Fruit fly (Drosophila melanogaster) whole organism, embryonic: ENCODE measurements around the gene VhaM9.7-c.

ENCODE experiments used
- Aef1 ChIP-seq: fragments of 200-800 bp; sonication (Bioruptor generic); IDR thresholded peaks from 3 replicates; pipeline ENCODE4 v1.3.6; 2022; ENCODE audit warnings: missing biosample characterization, missing genetic modification characterization
- B-H2 ChIP-seq: fragments of 200-800 bp; sonication (Bioruptor generic); optimal IDR thresholded peaks from 2 replicates; lab custom pipeline; 2018; ENCODE audit warnings: missing biosample characterization, mild to moderate bottlenecking, missing genetic modification characterization
- C15 ChIP-seq: fragments of 200-800 bp; sonication (Bioruptor generic); IDR thresholded peaks from 3 replicates; pipeline ENCODE4 v1.3.6; 2022; ENCODE audit warnings: missing biosample characterization, missing genetic modification characterization
- CG10462 ChIP-seq: fragments of 200-800 bp; sonication (Bioruptor generic); optimal IDR thresholded peaks from 2 replicates; lab custom pipeline; 2016; ENCODE audit warnings: missing biosample characterization, missing genetic modification characterization
- CG10979 ChIP-seq: fragments of 200-800 bp; sonication (Bioruptor generic); optimal IDR thresholded peaks from 2 replicates; lab custom pipeline; 2018; ENCODE audit warnings: missing biosample characterization, mild to moderate bottlenecking, missing genetic modification characterization, moderate library complexity
- CG11247 ChIP-seq: fragments of 200-800 bp; sonication (Bioruptor generic); IDR thresholded peaks from 2 replicates; pipeline ENCODE4 v1.3.6; 2022; ENCODE audit warnings: missing biosample characterization, missing genetic modification characterization
- CG13775 ChIP-seq: fragments of 200-800 bp; sonication (Bioruptor generic); optimal IDR thresholded peaks from 3 replicates; lab custom pipeline; 2017; ENCODE audit warnings: missing biosample characterization, mild to moderate bottlenecking, missing genetic modification characterization
- CG14860 ChIP-seq: fragments of 200-800 bp; sonication (Bioruptor generic); IDR thresholded peaks from 3 replicates; pipeline ENCODE4 v1.3.6; 2022; ENCODE audit warnings: missing biosample characterization, missing genetic modification characterization; ENCODE audit not compliant: partially characterized antibody
- CG1529 ChIP-seq: fragments of 200-800 bp; sonication (Bioruptor generic); optimal IDR thresholded peaks from 3 replicates; lab custom pipeline; 2018; ENCODE audit warnings: missing biosample characterization, missing genetic modification characterization
- CG17186 ChIP-seq: fragments of 200-800 bp; sonication (Bioruptor generic); optimal IDR thresholded peaks from 3 replicates; lab custom pipeline; 2017; ENCODE audit warnings: missing biosample characterization, missing genetic modification reagents, missing genetic modification characterization
- CG2116 ChIP-seq: fragments of 200-800 bp; sonication (Bioruptor generic); optimal IDR thresholded peaks from 3 replicates; lab custom pipeline; 2018; ENCODE audit warnings: missing biosample characterization, mild to moderate bottlenecking, missing genetic modification characterization
- CG3163 ChIP-seq: fragments of 200-800 bp; sonication (Bioruptor generic); optimal IDR thresholded peaks from 3 replicates; lab custom pipeline; 2016; ENCODE audit warnings: missing biosample characterization, missing genetic modification characterization
- CG4282 ChIP-seq: fragments of 200-800 bp; sonication (Bioruptor generic); optimal IDR thresholded peaks from 2 replicates; lab custom pipeline; 2016; ENCODE audit warnings: missing biosample characterization, missing genetic modification characterization
- CG5180 ChIP-seq: fragments of 200-800 bp; sonication (Bioruptor generic); optimal IDR thresholded peaks from 3 replicates; lab custom pipeline; 2017; ENCODE audit warnings: missing biosample characterization, missing genetic modification characterization, mild to moderate bottlenecking, moderate library complexity, missing genetic modification reagents
- CG6683 ChIP-seq: fragments of 200-800 bp; sonication (Bioruptor generic); optimal IDR thresholded peaks from 2 replicates; lab custom pipeline; 2017; ENCODE audit warnings: missing biosample characterization, mild to moderate bottlenecking, missing genetic modification characterization, missing genetic modification reagents
- CG8290 ChIP-seq, 3 experiments: fragments of 200-800 bp; sonication (Bioruptor generic); optimal IDR thresholded peaks; 2 replicates each; lab custom pipeline; 2016 to 2019; ENCODE audit warnings: missing biosample characterization in 3 of 3, missing genetic modification characterization in 3 of 3, mild to moderate bottlenecking in 2 of 3, moderate library complexity in 1 of 3
- CG9876 ChIP-seq: fragments of 200-800 bp; sonication (Bioruptor generic); optimal IDR thresholded peaks from 2 replicates; lab custom pipeline; 2016; ENCODE audit warnings: missing biosample characterization, missing genetic modification characterization
- Chrac-16 ChIP-seq: fragments of 200-800 bp; sonication (Bioruptor generic); optimal IDR thresholded peaks from 3 replicates; lab custom pipeline; 2016; ENCODE audit warnings: missing biosample characterization, missing genetic modification characterization
- Dbx ChIP-seq: fragments of 200-800 bp; sonication (Bioruptor generic); IDR thresholded peaks from 3 replicates; pipeline ENCODE4 v1.3.6; 2022; ENCODE audit warnings: missing biosample characterization, missing genetic modification characterization
- Dfd ChIP-seq, 2 experiments: fragments of >200 bp; optimal IDR thresholded peaks; 2 replicates each; lab custom pipeline; 2017; ENCODE audit warnings: missing biosample characterization in 2 of 2, missing genetic modification characterization in 2 of 2
- Dip2 ChIP-seq: fragments of 200-800 bp; sonication (Bioruptor generic); IDR thresholded peaks from 2 replicates; pipeline ENCODE4 v1.3.6; 2022; ENCODE audit warnings: missing biosample characterization, missing genetic modification characterization
- E2f2 ChIP-seq: fragments of 200-800 bp; sonication (Bioruptor generic); IDR thresholded peaks from 2 replicates; pipeline ENCODE4 v1.3.6; 2022; ENCODE audit warnings: missing biosample characterization, missing genetic modification characterization
- Ets97D ChIP-seq: fragments of 200-800 bp; sonication (Bioruptor generic); optimal IDR thresholded peaks from 3 replicates; lab custom pipeline; 2016; ENCODE audit warnings: missing biosample characterization, missing genetic modification characterization
- HLH4C ChIP-seq: fragments of 200-800 bp; sonication (Bioruptor generic); IDR thresholded peaks from 3 replicates; pipeline ENCODE4 v1.3.6; 2022; ENCODE audit warnings: missing biosample characterization, missing genetic modification characterization; ENCODE audit not compliant: partially characterized antibody
- HLH54F ChIP-seq: fragments of 200-800 bp; sonication (Bioruptor generic); optimal IDR thresholded peaks from 3 replicates; lab custom pipeline; 2016; ENCODE audit warnings: missing biosample characterization, missing genetic modification characterization
- Hand ChIP-seq: fragments of 200-800 bp; sonication (Bioruptor generic); optimal IDR thresholded peaks from 2 replicates; lab custom pipeline; 2017; ENCODE audit warnings: mild to moderate bottlenecking, missing biosample characterization, missing genetic modification reagents, missing genetic modification characterization
- Hmr ChIP-seq: fragments of 200-800 bp; sonication (Bioruptor generic); optimal IDR thresholded peaks from 3 replicates; lab custom pipeline; 2017; ENCODE audit warnings: mild to moderate bottlenecking, missing biosample characterization, missing genetic modification reagents, missing genetic modification characterization
- Hr3 ChIP-seq: fragments of 200-800 bp; sonication (Bioruptor generic); optimal IDR thresholded peaks from 3 replicates; lab custom pipeline; 2016; ENCODE audit warnings: missing biosample characterization, missing genetic modification characterization
- Hr51 ChIP-seq, 2 experiments: fragments of 200-800 bp; sonication (Bioruptor generic); optimal IDR thresholded peaks; 2 replicates in 1 of 2; 3 replicates in 1 of 2; lab custom pipeline; 2016 to 2018; ENCODE audit warnings: missing biosample characterization in 2 of 2, missing genetic modification characterization in 2 of 2, mild to moderate bottlenecking in 1 of 2, moderate library complexity in 1 of 2
- Mad ChIP-seq: fragments of 200-800 bp; sonication (Bioruptor generic); optimal IDR thresholded peaks from 2 replicates; lab custom pipeline; 2016; ENCODE audit warnings: missing biosample characterization, missing genetic modification characterization
- Sox100B ChIP-seq: fragments of 200-800 bp; sonication (Bioruptor generic); optimal IDR thresholded peaks from 3 replicates; lab custom pipeline; 2018; ENCODE audit warnings: missing biosample characterization, mild to moderate bottlenecking, missing genetic modification characterization
- TFAM ChIP-seq: fragments of 200-800 bp; sonication (Bioruptor generic); optimal IDR thresholded peaks from 2 replicates; lab custom pipeline; 2017; ENCODE audit warnings: missing biosample characterization, missing genetic modification characterization, inconsistent platforms
- bbx ChIP-seq: fragments of 200-800 bp; sonication (Bioruptor generic); IDR thresholded peaks from 2 replicates; pipeline ENCODE4 v1.3.6; 2022; ENCODE audit warnings: missing biosample characterization, missing genetic modification characterization; ENCODE audit not compliant: partially characterized antibody
- en ChIP-seq: fragments of 200-800 bp; sonication (Bioruptor generic); optimal IDR thresholded peaks from 2 replicates; lab custom pipeline; 2016; ENCODE audit warnings: missing biosample characterization, missing genetic modification characterization
- gcm ChIP-seq: fragments of 200-800 bp; sonication (Bioruptor generic); optimal IDR thresholded peaks from 2 replicates; lab custom pipeline; 2019; ENCODE audit warnings: missing biosample characterization, mild to moderate bottlenecking, missing genetic modification characterization, moderate library complexity
- gfzf ChIP-seq: fragments of 200-800 bp; sonication (Bioruptor generic); optimal IDR thresholded peaks from 2 replicates; lab custom pipeline; 2016; ENCODE audit warnings: missing biosample characterization, mild to moderate bottlenecking, missing genetic modification characterization, moderate library complexity
- grn ChIP-seq: fragments of 200-800 bp; sonication (Bioruptor generic); optimal IDR thresholded peaks from 3 replicates; lab custom pipeline; 2017; ENCODE audit warnings: missing biosample characterization, missing genetic modification characterization
- ham ChIP-seq: fragments of 200-800 bp; sonication (Bioruptor generic); IDR thresholded peaks from 2 replicates; pipeline ENCODE4 v1.3.6; 2022; ENCODE audit warnings: missing biosample characterization, missing genetic modification characterization
- hth ChIP-seq: fragments of >200 bp; optimal IDR thresholded peaks from 2 replicates; lab custom pipeline; 2017; ENCODE audit warnings: inconsistent platforms
- insv ChIP-seq, 2 experiments: fragments of 200-800 bp; sonication (Bioruptor generic); optimal IDR thresholded peaks; 3 replicates each; lab custom pipeline; 2016 to 2018; ENCODE audit warnings: missing biosample characterization in 2 of 2, missing genetic modification characterization in 2 of 2
- lov ChIP-seq, 2 experiments: fragments of 200-800 bp in 1 of 2; fragments of >200 bp in 1 of 2; sonication (Bioruptor generic) in 1 of 2; IDR thresholded peaks in 1 of 2; optimal IDR thresholded peaks in 1 of 2; 2 replicates in 1 of 2; 3 replicates in 1 of 2; pipeline versions ENCODE4 v1.3.6 to Lab custom; 2017 to 2022; ENCODE audit warnings: missing biosample characterization in 1 of 2, missing genetic modification characterization in 1 of 2
- nerfin-1 ChIP-seq: fragments of 200-800 bp; sonication (Bioruptor generic); optimal IDR thresholded peaks from 3 replicates; lab custom pipeline; 2019; ENCODE audit warnings: missing biosample characterization, mild to moderate bottlenecking, missing genetic modification characterization, moderate library complexity
- pnt ChIP-seq: fragments of 200-800 bp; sonication (Bioruptor generic); optimal IDR thresholded peaks from 3 replicates; lab custom pipeline; 2016; ENCODE audit warnings: missing biosample characterization, missing genetic modification characterization
- sens ChIP-seq: fragments of 200-800 bp; sonication (Bioruptor generic); peaks from one replicate; lab custom pipeline; 2016; ENCODE audit warnings: missing biosample characterization, missing genetic modification characterization
- tin ChIP-seq: fragments of 200-800 bp; sonication (Bioruptor generic); optimal IDR thresholded peaks from 3 replicates; lab custom pipeline; 2016; ENCODE audit warnings: missing biosample characterization, missing genetic modification characterization
- toy ChIP-seq: fragments of 200-800 bp; sonication (Bioruptor generic); IDR thresholded peaks from 2 replicates; pipeline ENCODE4 v1.3.6; 2022; ENCODE audit warnings: missing biosample characterization, missing genetic modification characterization
- trem ChIP-seq: fragments of 200-800 bp; optimal IDR thresholded peaks from 3 replicates; lab custom pipeline; 2019; ENCODE audit warnings: missing biosample characterization, mild to moderate bottlenecking, missing genetic modification characterization, moderate library complexity
- unc-4 ChIP-seq: fragments of 200-800 bp; sonication (Bioruptor generic); IDR thresholded peaks from 2 replicates; pipeline ENCODE4 v1.3.6; 2022; ENCODE audit warnings: missing biosample characterization, missing genetic modification characterization; ENCODE audit not compliant: partially characterized antibody
- vvl ChIP-seq: fragments of 200-800 bp; sonication (Bioruptor generic); IDR thresholded peaks from 2 replicates; pipeline ENCODE4 v1.3.6; 2022; ENCODE audit warnings: missing biosample characterization, missing genetic modification characterization

Gene VhaM9.7-c

dm6 chr3L:4169957-4170651, 16.6 kb downstream of the VhaM9.7-c start, which contains the start of gene Ero1L (continued):
- no peak for TF ChIP-seq CG13775 (GFP tag; lab: Kevin White, UChicago)
- no peak for TF ChIP-seq Mad (GFP tag; lab: Kevin White, UChicago)
- no peak for TF ChIP-seq Chrac-16 (GFP tag; lab: Kevin White, UChicago)
- peak; percentile 62 for TF ChIP-seq CG2116 (GFP tag; lab: Kevin White, UChicago)
- TF ChIP-seq CG5180 (GFP tag; lab: Kevin White, UChicago): no peak
- TF ChIP-seq Sox100B (GFP tag; lab: Kevin White, UChicago): peak; percentile 47
- TF ChIP-seq TFAM: no peak
- peak; percentile 66 for TF ChIP-seq trem
- peak; percentile 44 for TF ChIP-seq vvl (GFP tag; lab: Robert Waterston, UW)
- TF ChIP-seq toy (GFP tag; lab: Robert Waterston, UW): no peak
- TF ChIP-seq en (GFP tag; lab: Kevin White, UChicago): no peak
- no peak for TF ChIP-seq Dfd (GFP tag; optimal IDR thresholded peaks at IDR 0.05; lab: Kevin White, UChicago)
- no peak for TF ChIP-seq grn (GFP tag; lab: Kevin White, UChicago)
- no peak for TF ChIP-seq CG4282 (GFP tag; lab: Kevin White, UChicago)
- TF ChIP-seq E2f2 (GFP tag; lab: Robert Waterston, UW): peak; percentile 98
- TF ChIP-seq CG3163 (GFP tag; lab: Kevin White, UChicago): peak; percentile 24
- TF ChIP-seq Hand (GFP tag; lab: Kevin White, UChicago): no peak
- TF ChIP-seq CG1529: no peak
- peak; percentile 21 for TF ChIP-seq CG17186 (GFP tag; lab: Kevin White, UChicago)
- no peak for TF ChIP-seq Dip2
- peak in 1 of 2 experiments; percentile 54 for TF ChIP-seq Hr51 (GFP tag; optimal IDR thresholded peaks at IDR 0.05; lab: Kevin White, UChicago)
- TF ChIP-seq Hr3 (GFP tag; lab: Kevin White, UChicago): no peak
- TF ChIP-seq lov (optimal IDR thresholded peaks at IDR 0.05; lab: Kevin White, UChicago): no peak
- TF ChIP-seq lov (GFP tag; IDR thresholded peaks at IDR 0.05; lab: Robert Waterston, UW): 0 out of 3 replicates have a peak, but pooled peaks have one; percentile 47
- TF ChIP-seq gcm (GFP tag; lab: Kevin White, UChicago): no peak
- peak; percentile 29 for TF ChIP-seq CG10979
- TF ChIP-seq pnt: no peak
- TF ChIP-seq Aef1 (GFP tag; lab: Robert Waterston, UW): peak; percentile 52
- TF ChIP-seq bbx: peak; percentile 50
- peak; percentile 21 for TF ChIP-seq nerfin-1 (tag; lab: Kevin White, UChicago)
- TF ChIP-seq CG6683 (GFP tag; lab: Kevin White, UChicago): no peak
- TF ChIP-seq HLH54F: no peak
- no peak for TF ChIP-seq CG8290 (GFP tag; optimal IDR thresholded peaks at IDR 0.05; lab: Kevin White, UChicago)
- no peak for TF ChIP-seq CG8290 (tag; optimal IDR thresholded peaks at IDR 0.05; lab: Kevin White, UChicago)
- peak; percentile 54 for TF ChIP-seq sens (GFP tag; lab: Kevin White, UChicago)
- no peak for TF ChIP-seq B-H2 (GFP tag; lab: Kevin White, UChicago)
- no peak for TF ChIP-seq CG10462 (GFP tag; lab: Kevin White, UChicago)
- no peak for TF ChIP-seq CG14860 (GFP tag; lab: Robert Waterston, UW)
- 0 out of 3 replicates have a peak, but pooled peaks have one; percentile 60 for TF ChIP-seq Dbx (GFP tag; lab: Robert Waterston, UW)
- peak; percentile 36; the same call in 1 of the 2 replicates for TF ChIP-seq CG11247 (GFP tag; lab: Robert Waterston, UW)
- TF ChIP-seq insv (GFP tag; optimal IDR thresholded peaks at IDR 0.05; lab: Kevin White, UChicago): no peak
- peak; percentile 29 for TF ChIP-seq Ets97D (GFP tag; lab: Kevin White, UChicago)
- TF ChIP-seq unc-4: no peak
- no peak for TF ChIP-seq CG9876 (GFP tag; lab: Kevin White, UChicago)
- peak; percentile 35 for TF ChIP-seq tin (GFP tag; lab: Kevin White, UChicago)
- TF ChIP-seq ham: no peak
- TF ChIP-seq hth (lab: Kevin White, UChicago): no peak
- TF ChIP-seq Hmr (GFP tag; lab: Kevin White, UChicago): peak; percentile 26
- TF ChIP-seq HLH4C: 0 out of 3 replicates have a peak, but pooled peaks have one; percentile 11
- TF ChIP-seq gfzf (GFP tag; lab: Kevin White, UChicago): peak; percentile 87
- no peak for TF ChIP-seq C15
